Fruit fly (Drosophila melanogaster): ENCODE results near the gene CG33170.
A peak's percentile ranks its signal among the peaks of the same experiment; 100 is the strongest.

- TF ChIP-seq usp (GFP tag; optimal IDR thresholded peaks at IDR 0.05) (no peak), psq (optimal IDR thresholded peaks at IDR 0.05) (no peak), pan (optimal IDR thresholded peaks at IDR 0.05) (no peak), EcR (GFP tag; optimal IDR thresholded peaks at IDR 0.05) (peak in 1 of 2 experiments; percentile 41), Dll (optimal IDR thresholded peaks at IDR 0.05) (peak; percentile 91), CG8478 (optimal IDR thresholded peaks at IDR 0.05) (no peak)
Observed at dm6 chr3L:22851172-22852128, 12.9 kb upstream of the CG33170 start.

All from whole organism.